Fruit fly (Drosophila melanogaster) whole organism, embryonic: ENCODE data around the gene CG16772.

ENCODE experiments used
- Ada2b ChIP-seq: fragments of 200-800 bp; sonication (Bioruptor generic); IDR thresholded peaks from 2 replicates; pipeline ENCODE4 v1.3.6; 2022; ENCODE audit warnings: missing biosample characterization, missing genetic modification characterization
- Bgb ChIP-seq: fragments of 200-800 bp; sonication (Bioruptor generic); IDR thresholded peaks from 2 replicates; pipeline ENCODE4 v1.3.6; 2022; ENCODE audit warnings: missing biosample characterization, missing genetic modification characterization; ENCODE audit not compliant: partially characterized antibody
- BtbVII ChIP-seq: fragments of 200-800 bp; sonication (Bioruptor generic); optimal IDR thresholded peaks from 3 replicates; lab custom pipeline; 2017; ENCODE audit warnings: missing biosample characterization, mild to moderate bottlenecking, missing genetic modification characterization
- CG10959 ChIP-seq: fragments of 200-800 bp; sonication (Bioruptor generic); IDR thresholded peaks from 2 replicates; pipeline ENCODE4 v1.3.6; 2022; ENCODE audit warnings: missing biosample characterization, missing genetic modification characterization
- CG11093 ChIP-seq: fragments of 200-800 bp; sonication (Bioruptor generic); IDR thresholded peaks from 3 replicates; pipeline ENCODE4 v1.3.6; 2022; ENCODE audit warnings: missing biosample characterization, missing genetic modification characterization
- CG11560 ChIP-seq: fragments of 200-800 bp; sonication (Bioruptor generic); IDR thresholded peaks from 3 replicates; pipeline ENCODE4 v1.3.6; 2022; ENCODE audit warnings: missing biosample characterization, missing genetic modification characterization
- CG13424 ChIP-seq: fragments of 200-800 bp; sonication (Bioruptor generic); optimal IDR thresholded peaks from 2 replicates; lab custom pipeline; 2019; ENCODE audit warnings: missing biosample characterization, mild to moderate bottlenecking, missing genetic modification characterization, moderate library complexity
- CG14860 ChIP-seq: fragments of 200-800 bp; sonication (Bioruptor generic); IDR thresholded peaks from 3 replicates; pipeline ENCODE4 v1.3.6; 2022; ENCODE audit warnings: missing biosample characterization, missing genetic modification characterization; ENCODE audit not compliant: partially characterized antibody
- CG14965 ChIP-seq: fragments of 200-800 bp; sonication (Bioruptor generic); optimal IDR thresholded peaks from 2 replicates; lab custom pipeline; 2016; ENCODE audit warnings: missing biosample characterization, missing genetic modification characterization, borderline replicate concordance
- CG15696 ChIP-seq: fragments of 200-800 bp; sonication (Bioruptor generic); optimal IDR thresholded peaks from 2 replicates; lab custom pipeline; 2019; ENCODE audit warnings: missing biosample characterization, mild to moderate bottlenecking, missing genetic modification characterization, moderate library complexity
- CG34376 ChIP-seq: fragments of 200-800 bp; sonication (Bioruptor generic); optimal IDR thresholded peaks from 2 replicates; lab custom pipeline; 2018; ENCODE audit warnings: missing biosample characterization, mild to moderate bottlenecking, missing genetic modification characterization
- CG3847 ChIP-seq: fragments of 200-800 bp; sonication (Bioruptor generic); IDR thresholded peaks from 2 replicates; pipeline ENCODE4 v1.3.6; 2022; ENCODE audit warnings: missing biosample characterization, missing genetic modification characterization
- CG3995 ChIP-seq: fragments of 200-800 bp; sonication (Bioruptor generic); optimal IDR thresholded peaks from 3 replicates; lab custom pipeline; 2016; ENCODE audit warnings: missing biosample characterization, missing genetic modification characterization
- CG6765 ChIP-seq: fragments of 200-800 bp; sonication (Bioruptor generic); optimal IDR thresholded peaks from 3 replicates; lab custom pipeline; 2017; ENCODE audit warnings: missing biosample characterization, mild to moderate bottlenecking, missing genetic modification characterization
- Dip2 ChIP-seq: fragments of 200-800 bp; sonication (Bioruptor generic); IDR thresholded peaks from 2 replicates; pipeline ENCODE4 v1.3.6; 2022; ENCODE audit warnings: missing biosample characterization, missing genetic modification characterization
- Dll ChIP-seq: fragments of 200-800 bp; sonication (Bioruptor generic); IDR thresholded peaks from 4 replicates; pipeline ENCODE4 v1.3.6; 2022; ENCODE audit warnings: missing biosample characterization, missing genetic modification characterization; ENCODE audit not compliant: partially characterized antibody
- Doc3 ChIP-seq: fragments of 200-800 bp; sonication (Bioruptor generic); IDR thresholded peaks from 3 replicates; pipeline ENCODE4 v1.3.6; 2022; ENCODE audit warnings: missing biosample characterization, missing genetic modification characterization; ENCODE audit not compliant: partially characterized antibody
- HmgZ ChIP-seq: fragments of 200-800 bp; sonication (Bioruptor generic); optimal IDR thresholded peaks from 2 replicates; lab custom pipeline; 2018; ENCODE audit warnings: missing biosample characterization, mild to moderate bottlenecking, missing genetic modification characterization
- Lhr ChIP-seq: fragments of 200-800 bp; sonication (Bioruptor generic); optimal IDR thresholded peaks from 3 replicates; lab custom pipeline; 2017; ENCODE audit warnings: mild to moderate bottlenecking, missing biosample characterization, missing genetic modification reagents, missing genetic modification characterization
- Med ChIP-seq: fragments of 200-800 bp; sonication (Bioruptor generic); peaks from one replicate; lab custom pipeline; 2016; ENCODE audit warnings: missing biosample characterization, missing genetic modification characterization, mild to moderate bottlenecking, inconsistent platforms, moderate library complexity
- Sox102F ChIP-seq: fragments of 200-800 bp; sonication (Bioruptor generic); optimal IDR thresholded peaks from 2 replicates; lab custom pipeline; 2018; ENCODE audit warnings: missing biosample characterization, mild to moderate bottlenecking, missing genetic modification characterization, moderate library complexity
- Ssrp ChIP-seq: fragments of 200-800 bp; sonication (Bioruptor generic); optimal IDR thresholded peaks from 2 replicates; lab custom pipeline; 2018; ENCODE audit warnings: missing biosample characterization, mild to moderate bottlenecking, missing genetic modification characterization, moderate library complexity
- ac ChIP-seq: fragments of 200-800 bp; sonication (Bioruptor generic); optimal IDR thresholded peaks from 3 replicates; lab custom pipeline; 2017; ENCODE audit warnings: missing biosample characterization, mild to moderate bottlenecking, missing genetic modification characterization
- bigmax ChIP-seq: fragments of 200-800 bp; sonication (Bioruptor generic); optimal IDR thresholded peaks from 2 replicates; lab custom pipeline; 2018; ENCODE audit warnings: missing biosample characterization, mild to moderate bottlenecking, missing genetic modification characterization
- chif ChIP-seq, 2 experiments: fragments of 200-800 bp; sonication (Bioruptor generic); optimal IDR thresholded peaks; 3 replicates each; lab custom pipeline; 2016; ENCODE audit warnings: missing biosample characterization in 2 of 2, missing genetic modification characterization in 2 of 2
- corto ChIP-seq: fragments of 200-800 bp; sonication (Bioruptor generic); optimal IDR thresholded peaks from 2 replicates; lab custom pipeline; 2016; ENCODE audit warnings: missing biosample characterization, mild to moderate bottlenecking, missing genetic modification characterization, moderate library complexity
- fd3F ChIP-seq: fragments of 200-800 bp; sonication (Bioruptor generic); optimal IDR thresholded peaks from 2 replicates; lab custom pipeline; 2018; ENCODE audit warnings: missing biosample characterization, mild to moderate bottlenecking, missing genetic modification characterization, moderate library complexity
- hkb ChIP-seq, 2 experiments: fragments of 200-800 bp in 1 of 2; fragments of >200 bp in 1 of 2; sonication (Bioruptor generic) in 1 of 2; IDR thresholded peaks in 1 of 2; optimal IDR thresholded peaks in 1 of 2; 2 replicates each; pipeline versions ENCODE4 v1.3.6 to Lab custom; 2017 to 2022; ENCODE audit warnings: missing biosample characterization in 1 of 2, missing genetic modification characterization in 1 of 2
- lov ChIP-seq, 2 experiments: fragments of 200-800 bp in 1 of 2; fragments of >200 bp in 1 of 2; sonication (Bioruptor generic) in 1 of 2; IDR thresholded peaks in 1 of 2; optimal IDR thresholded peaks in 1 of 2; 2 replicates in 1 of 2; 3 replicates in 1 of 2; pipeline versions ENCODE4 v1.3.6 to Lab custom; 2017 to 2022; ENCODE audit warnings: missing biosample characterization in 1 of 2, missing genetic modification characterization in 1 of 2
- onecut ChIP-seq: fragments of 200-800 bp; sonication (Bioruptor generic); IDR thresholded peaks from 2 replicates; pipeline ENCODE4 v1.3.6; 2022; ENCODE audit warnings: missing biosample characterization, missing genetic modification characterization
- pho ChIP-seq: fragments of 200-800 bp; sonication (Bioruptor generic); optimal IDR thresholded peaks from 2 replicates; lab custom pipeline; 2016; ENCODE audit warnings: missing biosample characterization, missing genetic modification characterization
- sens ChIP-seq: fragments of 200-800 bp; sonication (Bioruptor generic); peaks from one replicate; lab custom pipeline; 2016; ENCODE audit warnings: missing biosample characterization, missing genetic modification characterization
- sna ChIP-seq: fragments of 200-800 bp; sonication (Bioruptor generic); IDR thresholded peaks from 2 replicates; pipeline ENCODE4 v1.3.6; 2022; ENCODE audit warnings: missing biosample characterization, missing genetic modification characterization; ENCODE audit not compliant: partially characterized antibody
- vvl ChIP-seq: fragments of 200-800 bp; sonication (Bioruptor generic); IDR thresholded peaks from 2 replicates; pipeline ENCODE4 v1.3.6; 2022; ENCODE audit warnings: missing biosample characterization, missing genetic modification characterization
- wek ChIP-seq: fragments of 200-800 bp; sonication (Bioruptor generic); optimal IDR thresholded peaks from 3 replicates; lab custom pipeline; 2018; ENCODE audit warnings: missing biosample characterization, mild to moderate bottlenecking, missing genetic modification characterization, moderate library complexity

CG16772 gene

DNA sequence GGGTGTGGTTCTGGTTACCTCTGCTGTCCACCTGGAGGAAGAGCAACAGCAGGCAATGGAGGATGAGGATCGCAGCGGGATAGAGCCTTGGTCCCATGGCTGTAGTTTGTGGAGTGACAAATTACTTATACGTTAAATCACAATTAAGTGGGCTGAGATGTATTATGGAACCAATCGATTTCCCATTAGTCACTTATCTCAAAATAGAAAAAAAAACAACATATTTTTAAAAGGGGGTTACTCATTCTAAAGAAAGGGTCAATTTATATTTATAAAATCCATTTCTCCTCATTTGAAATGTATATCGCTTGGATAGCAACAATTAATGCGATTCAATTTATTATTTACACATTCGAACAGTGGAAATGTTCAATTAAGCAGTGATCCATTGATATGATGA is 1.5 kb upstream of the CG16772 start, which contains the start of gene CG34051:
CG34051 (minus strand) TSS at position 101 of the 400 bp plus-strand sequence.
- no peak for TF ChIP-seq CG10959 (GFP tag; lab: Robert Waterston, UW)
- TF ChIP-seq Dll (GFP tag; lab: Robert Waterston, UW) = no peak
- no peak for TF ChIP-seq CG3847
- TF ChIP-seq ac = no peak
- TF ChIP-seq CG11560 (tag; lab: Robert Waterston, UW) = no peak
- TF ChIP-seq CG13424 (tag; lab: Kevin White, UChicago) = no peak
- TF ChIP-seq Sox102F (GFP tag; lab: Kevin White, UChicago) = no peak
- no peak for TF ChIP-seq CG14860 (GFP tag; lab: Robert Waterston, UW)
- no peak for TF ChIP-seq Med
- no peak for TF ChIP-seq CG14965 (GFP tag; lab: Kevin White, UChicago)
- no peak for TF ChIP-seq sna (GFP tag; lab: Robert Waterston, UW)
- TF ChIP-seq, all 482 proteins: peak for 0

- no peak for TF ChIP-seq pho (GFP tag; lab: Kevin White, UChicago)
- peak; percentile 42 for TF ChIP-seq Med
- no peak for TF ChIP-seq fd3F (GFP tag; lab: Kevin White, UChicago)
- peak; percentile 13 for TF ChIP-seq sens (GFP tag; lab: Kevin White, UChicago)
These were observed 894 bp upstream of the CG16772 start, which contains the start of gene CG42866 for dm6 chr2L:19961585-19961984. TSS of gene CG42866 (minus strand) at chr2L:19961685.

dm6 chr2L:19963836-19964235 is 1.4 kb downstream of the CG16772 start, which contains the start of gene CG10680:
TSS of gene CG10680 (plus strand) at chr2L:19964136.
- TF ChIP-seq Doc3 (no peak), onecut (GFP tag; lab: Robert Waterston, UW) (no peak), BtbVII (GFP tag; lab: Kevin White, UChicago) (no peak), wek (no peak), chif (GFP tag; optimal IDR thresholded peaks at IDR 0.05; lab: Kevin White, UChicago) (no peak), CG11093 (GFP tag; lab: Robert Waterston, UW) (no peak), CG3995 (GFP tag; lab: Kevin White, UChicago) (no peak), bigmax (GFP tag; lab: Kevin White, UChicago) (no peak), corto (GFP tag; lab: Kevin White, UChicago) (no peak), CG15696 (tag; lab: Kevin White, UChicago) (no peak), Bgb (GFP tag; lab: Robert Waterston, UW) (no peak), Ssrp (tag; lab: Kevin White, UChicago) (no peak)

dm6 chr2L:19966410-19966809 is 3.9 kb downstream of the CG16772 start, which contains the start of gene OS9:
TSS of gene OS9 (minus strand) at chr2L:19966510.
- no peak for TF ChIP-seq Dip2 (GFP tag; lab: Robert Waterston, UW)

- TF ChIP-seq CG34376 (GFP tag; lab: Kevin White, UChicago) (peak; percentile 19), HmgZ (tag; lab: Kevin White, UChicago) (no peak), CG6765 (GFP tag; lab: Kevin White, UChicago) (no peak), Ada2b (GFP tag; lab: Robert Waterston, UW) (no peak), hkb (optimal IDR thresholded peaks at IDR 0.05; lab: Kevin White, UChicago) (no peak), hkb (GFP tag; IDR thresholded peaks at IDR 0.05; lab: Robert Waterston, UW) (no peak), Lhr (GFP tag; lab: Kevin White, UChicago) (no peak), lov (optimal IDR thresholded peaks at IDR 0.05; lab: Kevin White, UChicago) (no peak), lov (GFP tag; IDR thresholded peaks at IDR 0.05; lab: Robert Waterston, UW) (no peak), vvl (GFP tag; lab: Robert Waterston, UW) (no peak)
These were observed 4.9 kb downstream of the CG16772 start, which contains the start of gene Hf for dm6 chr2L:19967390-19967789. TSS of gene Hf (minus strand) at chr2L:19967685.
